Fruit fly (Drosophila melanogaster) S2 (cell line): ENCODE measurements around the gene rut.

Experiments used
- CG8478 ChIP-seq: fragments of >200 bp; optimal IDR thresholded peaks from 2 replicates; lab custom pipeline; 2018
- CTCF ChIP-seq, 2 experiments: fragments of >200 bp; optimal IDR thresholded peaks; 2 replicates each; lab custom pipeline; 2018

- TF ChIP-seq CG8478 (lab: Kevin White, UChicago), result no peak
- TF ChIP-seq CTCF (optimal IDR thresholded peaks at IDR 0.05; lab: Kevin White, UChicago), result no peak
Observed at dm6 chrX:14743819-14744218, 82.1 kb downstream of the rut start.
